Worm (Caenorhabditis elegans): Measurements from ENCODE around the gene pro-1.

The pro-1 gene

ce11 chrII:10559671-10560184 lies 17.9 kb upstream of the pro-1 start:
- TF ChIP-seq W03F9.2 (tag; optimal IDR thresholded peaks at IDR 0.05) (no peak), dao-5 (tag; optimal IDR thresholded peaks at IDR 0.05) (no peak), him-1 (tag; optimal IDR thresholded peaks at IDR 0.05) (no peak)

DNA sequence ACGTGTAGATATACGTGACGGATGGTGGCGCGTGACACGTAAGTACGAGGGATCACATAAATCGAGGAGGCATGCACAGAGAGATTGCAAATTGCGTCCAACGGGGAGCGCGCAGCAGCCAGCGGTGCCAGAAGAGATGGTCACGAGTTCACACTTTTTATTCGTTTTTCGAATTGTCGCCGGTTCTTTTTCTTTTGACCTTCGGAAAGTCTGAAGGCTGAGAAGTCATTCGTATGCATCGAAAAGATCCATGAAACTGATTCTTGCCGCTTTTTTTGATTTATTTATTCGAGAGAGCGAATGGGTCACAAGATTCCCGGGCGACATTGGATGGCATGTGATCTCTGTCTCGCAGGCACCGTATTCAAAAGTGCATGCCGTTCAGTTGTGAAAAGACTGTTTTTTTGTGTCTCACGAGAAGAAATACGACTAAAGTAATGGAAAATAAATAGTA lies 17.2 kb upstream of the pro-1 start:
- TF ChIP-seq W03F9.2 (tag; optimal IDR thresholded peaks at IDR 0.05) (no peak), dao-5 (tag; optimal IDR thresholded peaks at IDR 0.05) (no peak)

- TF ChIP-seq dao-5 (tag; optimal IDR thresholded peaks at IDR 0.05), result no peak
- no peak for TF ChIP-seq W03F9.2 (tag; optimal IDR thresholded peaks at IDR 0.05)
- TF ChIP-seq him-1 (tag; optimal IDR thresholded peaks at IDR 0.05), result no peak
Observed at ce11 chrII:10558345-10558744, 16.5 kb upstream of the pro-1 start.

ce11 chrII:10557206-10557574 lies 15.4 kb upstream of the pro-1 start:
- no peak for TF ChIP-seq dao-5 (tag; optimal IDR thresholded peaks at IDR 0.05)
- TF ChIP-seq him-1 (tag; optimal IDR thresholded peaks at IDR 0.05), result no peak
- TF ChIP-seq W03F9.2 (tag; optimal IDR thresholded peaks at IDR 0.05), result no peak

- no peak for TF ChIP-seq him-1 (tag; optimal IDR thresholded peaks at IDR 0.05)
- no peak for TF ChIP-seq dao-5 (tag; optimal IDR thresholded peaks at IDR 0.05)
- TF ChIP-seq W03F9.2 (tag; optimal IDR thresholded peaks at IDR 0.05), result no peak
Observed at ce11 chrII:10556550-10557205, 14.9 kb upstream of the pro-1 start.

- no peak for TF ChIP-seq him-1 (tag; optimal IDR thresholded peaks at IDR 0.05)
- TF ChIP-seq dao-5 (tag; optimal IDR thresholded peaks at IDR 0.05), result no peak
- TF ChIP-seq W03F9.2 (tag; optimal IDR thresholded peaks at IDR 0.05), result no peak
Observed at ce11 chrII:10555484-10556075, 13.8 kb upstream of the pro-1 start.

ce11 chrII:10554972-10555371 lies 13.2 kb upstream of the pro-1 start, which contains the start of gene mnk-1:
TSS of gene mnk-1 (minus strand) at chrII:10555044.
- TF ChIP-seq W03F9.2 (tag; optimal IDR thresholded peaks at IDR 0.05) (no peak), dao-5 (tag; optimal IDR thresholded peaks at IDR 0.05) (no peak), him-1 (tag; optimal IDR thresholded peaks at IDR 0.05) (no peak)

- TF ChIP-seq him-1 (tag; optimal IDR thresholded peaks at IDR 0.05), result no peak
- no peak for TF ChIP-seq dao-5 (tag; optimal IDR thresholded peaks at IDR 0.05)
Observed at ce11 chrII:10554046-10554399, 12.2 kb upstream of the pro-1 start.

DNA sequence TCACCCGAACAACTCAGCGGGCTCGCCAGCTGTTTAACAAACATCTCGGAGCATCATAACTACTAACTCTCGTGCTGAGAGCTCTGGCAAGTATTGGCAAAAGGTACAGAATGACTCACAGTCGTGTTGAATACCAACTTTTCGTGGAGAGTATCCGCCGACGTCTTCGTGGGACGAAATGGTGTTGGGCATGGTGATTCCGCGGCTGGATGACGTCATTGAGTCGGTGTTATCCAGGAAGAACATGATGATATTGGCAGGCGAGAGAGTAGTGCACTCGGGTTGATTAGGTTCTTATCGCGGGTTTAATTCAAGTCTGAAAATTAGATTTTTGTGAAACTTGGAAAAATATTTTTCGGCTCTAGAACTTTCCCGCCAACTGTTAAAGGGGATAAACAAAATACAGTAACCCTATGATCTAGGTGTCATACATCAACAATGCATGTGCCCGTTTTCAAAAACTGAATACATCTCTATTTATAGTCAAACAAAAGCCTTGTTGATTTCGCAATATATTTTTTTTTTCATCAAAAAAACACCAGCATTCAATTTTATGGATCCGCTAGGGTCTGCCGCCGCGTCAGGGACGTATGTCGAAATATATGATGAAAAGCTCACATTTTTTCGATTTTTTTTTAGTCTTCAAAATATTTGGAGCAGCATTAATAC lies 11.7 kb upstream of the pro-1 start:
- TF ChIP-seq him-1 (tag; optimal IDR thresholded peaks at IDR 0.05) (no peak), W03F9.2 (tag; optimal IDR thresholded peaks at IDR 0.05) (no peak), dao-5 (tag; optimal IDR thresholded peaks at IDR 0.05) (no peak)

DNA sequence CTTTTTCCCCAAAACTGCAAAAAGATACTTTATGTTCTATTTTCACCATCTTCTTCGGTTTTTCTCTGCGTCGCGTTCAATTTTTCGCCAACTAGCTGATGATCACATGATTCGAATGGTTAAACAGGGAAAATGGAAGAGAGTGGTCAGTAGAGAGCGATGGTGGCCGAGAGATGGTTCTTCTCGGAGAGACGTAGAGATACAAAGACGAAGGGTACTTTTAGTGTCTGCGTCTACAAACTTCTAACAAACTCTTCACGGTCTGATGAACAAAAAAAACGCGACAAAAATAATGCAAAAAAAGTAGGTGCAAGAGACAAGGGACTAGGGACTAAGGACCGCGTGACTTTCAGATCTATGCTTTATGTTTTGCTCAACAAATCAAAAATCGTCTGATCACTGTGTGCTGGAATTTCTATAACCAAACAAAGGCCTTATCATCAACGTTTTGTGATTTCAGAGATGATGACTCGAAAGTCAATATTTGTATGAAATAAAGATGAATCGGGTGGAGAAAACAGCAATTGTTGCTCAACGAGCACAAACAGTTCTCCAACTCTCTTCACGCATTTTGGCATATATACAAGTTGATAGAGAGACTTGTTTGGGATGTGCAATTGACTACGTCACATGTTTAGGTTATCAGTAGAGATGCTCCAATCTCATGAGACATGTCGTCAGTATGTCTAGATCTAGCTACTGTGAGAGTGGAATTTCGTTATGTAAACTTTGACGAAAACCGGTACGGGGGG lies 10.4 kb upstream of the pro-1 start:
- TF ChIP-seq him-1 (tag; optimal IDR thresholded peaks at IDR 0.05) (peak; percentile 84), W03F9.2 (tag; optimal IDR thresholded peaks at IDR 0.05) (peak; percentile 81), dao-5 (tag; optimal IDR thresholded peaks at IDR 0.05) (no peak)

- TF ChIP-seq dao-5 (tag; optimal IDR thresholded peaks at IDR 0.05) (no peak), him-1 (tag; optimal IDR thresholded peaks at IDR 0.05) (no peak), W03F9.2 (tag; optimal IDR thresholded peaks at IDR 0.05) (no peak)
Observed at ce11 chrII:10550872-10551647, 9.3 kb upstream of the pro-1 start.

DNA sequence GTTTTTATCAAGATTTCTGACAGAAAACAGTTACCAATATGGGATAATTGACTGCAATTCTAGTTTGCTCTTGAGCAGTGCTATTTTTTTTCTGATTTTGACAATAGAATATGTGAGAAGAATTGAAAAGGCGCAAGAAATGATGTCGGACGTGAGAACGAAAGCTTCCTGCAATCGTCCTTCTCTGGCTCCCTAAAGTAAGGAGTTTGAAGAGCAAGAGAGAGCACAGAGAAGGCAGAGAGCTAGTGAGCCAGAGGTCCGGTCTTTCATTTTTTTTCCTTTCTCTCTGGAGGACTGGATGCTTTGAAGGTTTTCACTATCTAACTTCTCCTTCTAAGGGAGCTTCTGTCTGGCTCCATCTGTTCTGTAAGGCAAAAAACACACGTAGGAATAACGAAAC lies 8.4 kb upstream of the pro-1 start:
- TF ChIP-seq him-1 (tag; optimal IDR thresholded peaks at IDR 0.05) (no peak), W03F9.2 (tag; optimal IDR thresholded peaks at IDR 0.05) (no peak), dao-5 (tag; optimal IDR thresholded peaks at IDR 0.05) (no peak)
